Fruit fly (Drosophila melanogaster): ENCODE data around the gene futsch.

futsch gene

dm6 chrX:1482840-1483518 is 74.1 kb downstream of the futsch start, which contains the start of the genes sta and inc (continued):
- peak; percentile 76 for TF ChIP-seq sens (GFP tag)
- TF ChIP-seq CG12299 (tag; optimal IDR thresholded peaks at IDR 0.05) = peak; percentile 66
- no peak for TF ChIP-seq toy (GFP tag; IDR thresholded peaks at IDR 0.05)
- no peak for TF ChIP-seq tio (GFP tag; optimal IDR thresholded peaks at IDR 0.05)
- no peak for TF ChIP-seq lola (GFP tag; optimal IDR thresholded peaks at IDR 0.05)
- no peak for TF ChIP-seq CG15011 (GFP tag; optimal IDR thresholded peaks at IDR 0.05)
- no peak for TF ChIP-seq CG3838 (GFP tag; optimal IDR thresholded peaks at IDR 0.05)
- no peak for TF ChIP-seq vnd (GFP tag; IDR thresholded peaks at IDR 0.05; ENCODE audit: partially characterized antibody)
- peak; percentile 92 for TF ChIP-seq lab (GFP tag; optimal IDR thresholded peaks at IDR 0.05)
- peak; percentile 85 for TF ChIP-seq HmgZ (tag; optimal IDR thresholded peaks at IDR 0.05)
- TF ChIP-seq Stat92E (GFP tag; optimal IDR thresholded peaks at IDR 0.05) = peak in 1 of 3 experiments; percentile 82
- TF ChIP-seq CG34376 (GFP tag; optimal IDR thresholded peaks at IDR 0.05) = peak; percentile 92
- TF ChIP-seq CG14014 (GFP tag; IDR thresholded peaks at IDR 0.05) = peak; percentile 45; the same call in 1 of the 2 replicates
- peak; percentile 57 for TF ChIP-seq CG3995 (GFP tag; optimal IDR thresholded peaks at IDR 0.05)
- TF ChIP-seq CG14860 (GFP tag; IDR thresholded peaks at IDR 0.05; ENCODE audit: partially characterized antibody) = no peak
- TF ChIP-seq Mes4 (GFP tag; optimal IDR thresholded peaks at IDR 0.05) = peak; percentile 81
- peak; percentile 87 for TF ChIP-seq caup (GFP tag; optimal IDR thresholded peaks at IDR 0.05; ENCODE audit: severe bottlenecking)
- 0 out of 2 replicates have a peak, but pooled peaks have one; percentile 19 for TF ChIP-seq CG7372 (GFP tag; IDR thresholded peaks at IDR 0.05)
- peak; percentile 73 for TF ChIP-seq CG13624 (GFP tag; optimal IDR thresholded peaks at IDR 0.05)
- peak; percentile 5 for TF ChIP-seq CG18476 (GFP tag; optimal IDR thresholded peaks at IDR 0.05)
- TF ChIP-seq CTCF (GFP tag; optimal IDR thresholded peaks at IDR 0.05) = peak; percentile 18
- TF ChIP-seq Rfx (GFP tag; IDR thresholded peaks at IDR 0.05) = peak; percentile 80
- peak; percentile 44 for TF ChIP-seq CG30403 (GFP tag; optimal IDR thresholded peaks at IDR 0.05)
- peak; percentile 68 for TF ChIP-seq Fer3 (tag; optimal IDR thresholded peaks at IDR 0.05)
- peak; percentile 64 for TF ChIP-seq HLH4C (GFP tag; IDR thresholded peaks at IDR 0.05; ENCODE audit: partially characterized antibody)
- no peak for TF ChIP-seq hth (optimal IDR thresholded peaks at IDR 0.05)
- TF ChIP-seq kni (GFP tag; optimal IDR thresholded peaks at IDR 0.05) = peak; percentile 64
- no peak for TF ChIP-seq cato (GFP tag; optimal IDR thresholded peaks at IDR 0.05; ENCODE audit: borderline replicate concordance)
- no peak for TF ChIP-seq cg (GFP tag; optimal IDR thresholded peaks at IDR 0.05)
- peak; percentile 11 for TF ChIP-seq Sry-β (GFP tag; optimal IDR thresholded peaks at IDR 0.05)
- TF ChIP-seq unpg (GFP tag; optimal IDR thresholded peaks at IDR 0.05) = peak; percentile 67
- TF ChIP-seq Usf (GFP tag; optimal IDR thresholded peaks at IDR 0.05) = no peak
- TF ChIP-seq gt (GFP tag; IDR thresholded peaks at IDR 0.05) = no peak
- peak; percentile 42 for TF ChIP-seq Deaf1 (tag; optimal IDR thresholded peaks at IDR 0.05)
- peak; percentile 51; the same call in 1 of the 3 replicates for TF ChIP-seq CG17361 (GFP tag; IDR thresholded peaks at IDR 0.05)
- TF ChIP-seq CG2202 (tag; optimal IDR thresholded peaks at IDR 0.05) = peak; percentile 66
- TF ChIP-seq trh (GFP tag; optimal IDR thresholded peaks at IDR 0.05) = no peak
- TF ChIP-seq CG3407 (GFP tag; optimal IDR thresholded peaks at IDR 0.05) = peak; percentile 53
- TF ChIP-seq D (optimal IDR thresholded peaks at IDR 0.05) = no peak
- peak; percentile 46 for TF ChIP-seq D (GFP tag; optimal IDR thresholded peaks at IDR 0.05)
- TF ChIP-seq CG1647 (GFP tag; optimal IDR thresholded peaks at IDR 0.05) = peak; percentile 35
- TF ChIP-seq Dip3 (GFP tag; optimal IDR thresholded peaks at IDR 0.05) = peak; percentile 8
- TF ChIP-seq Nf-YC (tag; optimal IDR thresholded peaks at IDR 0.05) = peak; percentile 53
- TF ChIP-seq onecut (GFP tag; IDR thresholded peaks at IDR 0.05) = peak; percentile 81
- peak; percentile 31 for TF ChIP-seq CG3163 (GFP tag; optimal IDR thresholded peaks at IDR 0.05)
- 0 out of 2 replicates have a peak, but pooled peaks have one; percentile 8 for TF ChIP-seq sens-2 (GFP tag; IDR thresholded peaks at IDR 0.05)
- TF ChIP-seq nom (GFP tag; optimal IDR thresholded peaks at IDR 0.05) = peak; percentile 89
- no peak for TF ChIP-seq gro (GFP tag; optimal IDR thresholded peaks at IDR 0.05)
- peak; percentile 98 for TF ChIP-seq Ets97D (GFP tag; optimal IDR thresholded peaks at IDR 0.05)
- no peak for TF ChIP-seq wor (GFP tag; IDR thresholded peaks at IDR 0.05)

All from whole organism, embryonic.